Worm (Caenorhabditis elegans) whole organism, midembryonic: ENCODE data around the gene cuc-1.

ENCODE experiments used
- cog-1 ChIP-seq: sonication (generic microtip); optimal IDR thresholded peaks from 2 replicates; lab custom pipeline; 2016; ENCODE audit warnings: missing genetic modification characterization, missing compliant biosample characterization
- med-1 ChIP-seq: sonication (generic microtip); optimal IDR thresholded peaks from 2 replicates; lab custom pipeline; 2017; ENCODE audit warnings: missing genetic modification characterization, mild to moderate bottlenecking, missing compliant biosample characterization, antibody characterized with exemption, missing genetic modification reagents; ENCODE audit not compliant: insufficient read depth
- ref-1 ChIP-seq: fragments of 200-800 bp; sonication (Bioruptor generic); conservative IDR thresholded peaks from 2 replicates; pipeline ENCODE4 v1.3.6; 2022; ENCODE audit warnings: missing genetic modification reagents, missing genetic modification characterization, missing compliant biosample characterization

- no peak for TF ChIP-seq med-1 (GFP tag; lab: Kevin White, UChicago)
- TF ChIP-seq cog-1 (tag; lab: Kevin White, UChicago): peak; percentile 10
- no peak for TF ChIP-seq ref-1 (GFP tag; lab: Robert Waterston, UW)
Measured at ce11 chrIII:7891573-7892306, 31.0 kb upstream of the cuc-1 start, which contains the start of the genes ZK688.5 and fahd-1.
